Worm (Caenorhabditis elegans): Measurements from ENCODE around the gene F01D5.10.

F01D5.10 gene

DNA sequence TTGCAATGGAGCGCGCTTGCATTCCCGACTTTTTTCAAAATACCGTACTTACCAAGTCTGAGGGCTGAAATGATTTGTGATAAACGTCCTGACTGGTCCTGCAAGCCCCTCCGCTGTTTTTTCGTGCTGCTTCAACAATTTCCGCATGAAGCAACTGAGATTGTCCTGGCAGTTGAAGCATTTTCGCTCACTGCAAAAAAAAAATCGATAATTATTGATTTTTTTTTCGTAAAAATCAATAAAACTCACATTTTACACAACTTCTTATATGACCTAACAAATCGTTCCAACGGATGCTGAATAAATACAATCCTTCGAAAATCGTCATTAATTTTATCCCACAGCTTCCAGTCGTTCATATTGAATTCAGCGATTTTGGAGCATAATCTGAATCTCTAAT, 2.2 kb downstream of the F01D5.10 start:
- TF ChIP-seq rbr-2 (tag; optimal IDR thresholded peaks at IDR 0.05), result no peak
- TF ChIP-seq ceh-62 (tag; optimal IDR thresholded peaks at IDR 0.05), result no peak
- no peak for TF ChIP-seq hmg-1.1 (GFP tag; IDR thresholded peaks at IDR 0.05)
- no peak for TF ChIP-seq ceh-20 (GFP tag; IDR thresholded peaks at IDR 0.05)
- peak; percentile 88 for TF ChIP-seq ceh-28 (tag; optimal IDR thresholded peaks at IDR 0.05)
- no peak for TF ChIP-seq nhr-11 (tag; optimal IDR thresholded peaks at IDR 0.05)

DNA sequence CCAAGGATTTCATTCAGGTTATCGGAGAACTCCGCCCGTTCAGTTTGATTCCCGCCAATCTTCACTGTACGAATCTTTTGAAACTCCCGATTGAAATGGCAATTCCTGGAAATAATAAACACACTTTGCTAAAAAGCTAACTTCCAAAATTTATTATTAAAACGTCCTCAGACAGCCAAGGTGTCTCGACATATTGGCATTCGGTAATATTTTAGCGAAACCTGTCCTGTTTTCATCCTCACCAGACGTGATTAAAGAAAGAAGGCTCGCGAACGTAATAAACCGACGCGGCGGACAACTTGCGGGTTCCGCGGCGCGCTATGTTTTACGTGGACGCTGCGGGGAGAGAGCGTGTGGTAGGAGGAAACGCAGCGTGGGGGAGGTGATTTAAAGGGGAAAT, 2.9 kb downstream of the F01D5.10 start:
- peak; percentile 53; the same call in 1 of the 2 replicates for TF ChIP-seq lin-1 (GFP tag; IDR thresholded peaks at IDR 0.05)
- TF ChIP-seq hlh-30 (tag; optimal IDR thresholded peaks at IDR 0.05; ENCODE audit: insufficient read depth), result peak; percentile 81
- TF ChIP-seq madf-9 (GFP tag; conservative IDR thresholded peaks at IDR 0.05), result 0 out of 2 replicates have a peak, but pooled peaks have one; percentile 28
- TF ChIP-seq dmd-6 (GFP tag; IDR thresholded peaks at IDR 0.05), result peak; percentile 78
- TF ChIP-seq F37D6.2 (tag; optimal IDR thresholded peaks at IDR 0.05), result peak; percentile 7
- TF ChIP-seq nhr-77 (tag; optimal IDR thresholded peaks at IDR 0.05), result peak; percentile 70
- peak; percentile 57 for TF ChIP-seq lin-13 (GFP tag; optimal IDR thresholded peaks at IDR 0.05)
- TF ChIP-seq ZK337.2 (GFP tag; IDR thresholded peaks at IDR 0.05), result no peak
- no peak for TF ChIP-seq zfp-2 (tag; optimal IDR thresholded peaks at IDR 0.05)
- TF ChIP-seq nhr-48 (tag; optimal IDR thresholded peaks at IDR 0.05), result peak; percentile 74
- TF ChIP-seq daf-12 (tag; optimal IDR thresholded peaks at IDR 0.05), result no peak
- TF ChIP-seq madf-5 (GFP tag; IDR thresholded peaks at IDR 0.05), result no peak
- peak; percentile 20 to 51 for TF ChIP-seq hif-1 (tag; optimal IDR thresholded peaks at IDR 0.05)
- no peak for TF ChIP-seq mxl-2 (GFP tag; conservative IDR thresholded peaks at IDR 0.05)
- peak; percentile 28 for TF ChIP-seq nhr-28 (tag; optimal IDR thresholded peaks at IDR 0.05)
- no peak for TF ChIP-seq ceh-82 (tag; optimal IDR thresholded peaks at IDR 0.05)
- peak; percentile 69 for TF ChIP-seq snpc-1.2 (GFP tag; IDR thresholded peaks at IDR 0.05)
- no peak for TF ChIP-seq cey-2 (tag; optimal IDR thresholded peaks at IDR 0.05; ENCODE audit: borderline replicate concordance, insufficient read depth)
- TF ChIP-seq ceh-44 (GFP tag; IDR thresholded peaks at IDR 0.05), result no peak
- TF ChIP-seq lin-29 (GFP tag; IDR thresholded peaks at IDR 0.05), result no peak
- TF ChIP-seq aly-2 (tag; optimal IDR thresholded peaks at IDR 0.05), result no peak
- no peak for TF ChIP-seq zag-1 (tag; optimal IDR thresholded peaks at IDR 0.05)
- peak; percentile 87 for TF ChIP-seq T26A8.4 (GFP tag; IDR thresholded peaks at IDR 0.05)
- no peak for TF ChIP-seq ceh-28 (tag; optimal IDR thresholded peaks at IDR 0.05)
- peak; percentile 81; the same call in 1 of the 2 replicates for TF ChIP-seq egl-43 (GFP tag; IDR thresholded peaks at IDR 0.05)
- no peak for TF ChIP-seq ZK546.5 (tag; optimal IDR thresholded peaks at IDR 0.05)
- peak; percentile 79; the same call in 1 of the 2 replicates for TF ChIP-seq mdt-29 (GFP tag; IDR thresholded peaks at IDR 0.05)
- TF ChIP-seq lsy-2 (tag; optimal IDR thresholded peaks at IDR 0.05), result peak in 1 of 2 experiments; percentile 80
- TF ChIP-seq mdl-1 (tag; optimal IDR thresholded peaks at IDR 0.05), result peak in 1 of 2 experiments; percentile 56
- TF ChIP-seq arid-1 (GFP tag; conservative IDR thresholded peaks at IDR 0.05), result peak; percentile 84
- no peak for TF ChIP-seq unc-62 (GFP tag; optimal IDR thresholded peaks at IDR 0.05 in 1 of 2)
- no peak for TF ChIP-seq unc-62 (tag; optimal IDR thresholded peaks at IDR 0.05)
- TF ChIP-seq zfp-3 (GFP tag; conservative IDR thresholded peaks at IDR 0.05), result peak; percentile 64; the same call in 1 of the 2 replicates
- no peak for TF ChIP-seq zip-11 (GFP tag; IDR thresholded peaks at IDR 0.05)
- TF ChIP-seq ztf-7 (tag; optimal IDR thresholded peaks at IDR 0.05), result peak; percentile 75
- no peak; the same call in 1 of the 2 replicates for TF ChIP-seq D1046.2 (GFP tag; IDR thresholded peaks at IDR 0.05)
- TF ChIP-seq php-3 (GFP tag; IDR thresholded peaks at IDR 0.05), result peak; percentile 69; the same call in 1 of the 2 replicates
- TF ChIP-seq Y5F2A.4 (GFP tag; optimal IDR thresholded peaks at IDR 0.05), result peak; percentile 44
- no peak for TF ChIP-seq fkh-10 (GFP tag; optimal IDR thresholded peaks at IDR 0.05)
- TF ChIP-seq tag-97 (GFP tag; IDR thresholded peaks at IDR 0.05), result no peak
- TF ChIP-seq nhr-41 (GFP tag; IDR thresholded peaks at IDR 0.05), result no peak
- peak; percentile 44; the same call in 1 of the 2 replicates for TF ChIP-seq vab-7 (GFP tag; IDR thresholded peaks at IDR 0.05)
- TF ChIP-seq F44E2.7 (GFP tag; IDR thresholded peaks at IDR 0.05), result no peak
- TF ChIP-seq Y48G9A.11 (GFP tag; IDR thresholded peaks at IDR 0.05), result peak; percentile 70
- no peak for TF ChIP-seq T20F7.1 (GFP tag; optimal IDR thresholded peaks at IDR 0.05)
